Fruit fly (Drosophila melanogaster): Measurements from ENCODE around the gene pigeon.

Gene pigeon

dm6 chr2L:19225984-19226914 lies 40.4 kb downstream of the pigeon start (continued):
- TF ChIP-seq CG2120 (GFP tag; optimal IDR thresholded peaks at IDR 0.05): no peak
- peak; percentile 10 for TF ChIP-seq her (GFP tag; optimal IDR thresholded peaks at IDR 0.05)
- peak in 1 of 2 experiments; percentile 77 for TF ChIP-seq eve (GFP tag; optimal IDR thresholded peaks at IDR 0.05)
- peak; percentile 75 for TF ChIP-seq CG16863 (GFP tag; optimal IDR thresholded peaks at IDR 0.05)
- TF ChIP-seq Usf (GFP tag; optimal IDR thresholded peaks at IDR 0.05): peak; percentile 71
- peak; percentile 62; the same call in 1 of the 2 replicates for TF ChIP-seq CG5953 (GFP tag; IDR thresholded peaks at IDR 0.05)
- no peak for TF ChIP-seq vnd (GFP tag; IDR thresholded peaks at IDR 0.05; ENCODE audit: partially characterized antibody)
- peak; percentile 66 for TF ChIP-seq CG2678 (tag; optimal IDR thresholded peaks at IDR 0.05)
- peak; percentile 50 for TF ChIP-seq CG6272 (GFP tag; IDR thresholded peaks at IDR 0.05)
- TF ChIP-seq Atf3 (GFP tag; optimal IDR thresholded peaks at IDR 0.05): peak; percentile 61
- peak; percentile 45 for TF ChIP-seq CG1233 (GFP tag; optimal IDR thresholded peaks at IDR 0.05)
- TF ChIP-seq dimm (GFP tag; IDR thresholded peaks at IDR 0.05): 0 out of 2 replicates have a peak, but pooled peaks have one; percentile 22
- TF ChIP-seq ERR (GFP tag; optimal IDR thresholded peaks at IDR 0.05): peak; percentile 3
- peak in 1 of 2 experiments; percentile 18 for TF ChIP-seq crp (GFP tag; optimal IDR thresholded peaks at IDR 0.05)
- TF ChIP-seq CG15479 (GFP tag; optimal IDR thresholded peaks at IDR 0.05): no peak
- peak; percentile 35 for TF ChIP-seq CG14965 (GFP tag; optimal IDR thresholded peaks at IDR 0.05; ENCODE audit: borderline replicate concordance)
- TF ChIP-seq Hmr (GFP tag; optimal IDR thresholded peaks at IDR 0.05): peak; percentile 13
- TF ChIP-seq tap (tag; optimal IDR thresholded peaks at IDR 0.05): peak; percentile 58
- TF ChIP-seq CG4360 (GFP tag; IDR thresholded peaks at IDR 0.05): peak; percentile 50; the same call in 1 of the 2 replicates
- TF ChIP-seq Ets65A (GFP tag): peak; percentile 95
- peak; percentile 71; the same call in 1 of the 3 replicates for TF ChIP-seq H15 (GFP tag; IDR thresholded peaks at IDR 0.05)
- peak; percentile 86 for TF ChIP-seq Xbp1 (GFP tag; optimal IDR thresholded peaks at IDR 0.05)
- TF ChIP-seq Hr39 (optimal IDR thresholded peaks at IDR 0.05): no peak
- TF ChIP-seq PHDP (tag; optimal IDR thresholded peaks at IDR 0.05): peak; percentile 75
- TF ChIP-seq bigmax (GFP tag; optimal IDR thresholded peaks at IDR 0.05): no peak
- TF ChIP-seq Spps (tag; optimal IDR thresholded peaks at IDR 0.05): peak; percentile 72
- TF ChIP-seq dati (GFP tag; IDR thresholded peaks at IDR 0.05): no peak
- TF ChIP-seq sob (GFP tag; IDR thresholded peaks at IDR 0.05): peak; percentile 62; the same call in 1 of the 2 replicates
- peak; percentile 77 for TF ChIP-seq dmrt99B (tag; optimal IDR thresholded peaks at IDR 0.05)
- peak; percentile 33; the same call in 1 of the 2 replicates for TF ChIP-seq gt (GFP tag; IDR thresholded peaks at IDR 0.05)
- TF ChIP-seq fd64A (GFP tag; optimal IDR thresholded peaks at IDR 0.05): peak; percentile 21
- peak; percentile 52 for TF ChIP-seq crc (GFP tag; optimal IDR thresholded peaks at IDR 0.05)
- peak; percentile 85 for TF ChIP-seq croc (GFP tag; conservative IDR thresholded peaks at IDR 0.05)
- peak; percentile 77 for TF ChIP-seq Atf-2 (GFP tag; optimal IDR thresholded peaks at IDR 0.05)
- TF ChIP-seq CG3726 (GFP tag; IDR thresholded peaks at IDR 0.05): peak; percentile 67; the same call in 1 of the 3 replicates
- peak; percentile 80 to 92 for TF ChIP-seq chif (GFP tag; optimal IDR thresholded peaks at IDR 0.05)
- TF ChIP-seq maf-S (GFP tag; optimal IDR thresholded peaks at IDR 0.05): peak; percentile 19
- no peak for TF ChIP-seq Scr (GFP tag; IDR thresholded peaks at IDR 0.05; ENCODE audit: partially characterized antibody)
- no peak for TF ChIP-seq amos (GFP tag; IDR thresholded peaks at IDR 0.05; ENCODE audit: partially characterized antibody)
- TF ChIP-seq CG7963 (GFP tag; IDR thresholded peaks at IDR 0.05; ENCODE audit: partially characterized antibody): no peak
- TF ChIP-seq Lim3 (GFP tag; IDR thresholded peaks at IDR 0.05): no peak
- peak; percentile 60 for TF ChIP-seq CG18476 (GFP tag; optimal IDR thresholded peaks at IDR 0.05)
- TF ChIP-seq cad (GFP tag; optimal IDR thresholded peaks at IDR 0.05): no peak
- peak; percentile 69; the same call in 1 of the 2 replicates for TF ChIP-seq CG8765 (GFP tag; IDR thresholded peaks at IDR 0.05)
- peak; percentile 61 for TF ChIP-seq CG4617 (GFP tag; optimal IDR thresholded peaks at IDR 0.05; ENCODE audit: borderline replicate concordance)
- peak; percentile 82 for TF ChIP-seq Ssrp (tag; optimal IDR thresholded peaks at IDR 0.05)
- peak; percentile 71 to 80 for TF ChIP-seq dpn (GFP tag; optimal IDR thresholded peaks at IDR 0.05)
- no peak for TF ChIP-seq CG1832 (GFP tag; optimal IDR thresholded peaks at IDR 0.05)
